Fruit fly (Drosophila melanogaster) whole organism, pupa: ENCODE measurements around the gene CG46523.

Experiments used
- CG10348 ChIP-seq: fragments of 200-800 bp; sonication (Bioruptor generic); IDR thresholded peaks from 2 replicates; pipeline ENCODE4 v1.3.6; 2022; ENCODE audit warnings: missing biosample characterization, missing genetic modification characterization
- CG12605 ChIP-seq: fragments of 200-800 bp; sonication (Bioruptor generic); IDR thresholded peaks from 2 replicates; pipeline ENCODE4 v1.3.6; 2022; ENCODE audit warnings: missing biosample characterization, missing genetic modification characterization
- CG13204 ChIP-seq: fragments of 200-800 bp; sonication (Bioruptor generic); optimal IDR thresholded peaks from 2 replicates; lab custom pipeline; 2018; ENCODE audit warnings: missing biosample characterization, mild to moderate bottlenecking, missing genetic modification characterization, moderate library complexity
- CG14655 ChIP-seq: fragments of 200-800 bp; sonication (Bioruptor generic); optimal IDR thresholded peaks from 3 replicates; lab custom pipeline; 2017; ENCODE audit warnings: mild to moderate bottlenecking, missing biosample characterization, missing genetic modification reagents, missing genetic modification characterization
- CG15710 ChIP-seq: fragments of 200-800 bp; sonication (Bioruptor generic); optimal IDR thresholded peaks from 2 replicates; lab custom pipeline; 2018; ENCODE audit warnings: missing biosample characterization, mild to moderate bottlenecking, missing genetic modification characterization, moderate library complexity
- CG17806 ChIP-seq: fragments of 200-800 bp; sonication (Bioruptor generic); optimal IDR thresholded peaks from 2 replicates; lab custom pipeline; 2018; ENCODE audit warnings: missing biosample characterization, mild to moderate bottlenecking, missing genetic modification characterization, moderate library complexity
- CG32121 ChIP-seq: fragments of 200-800 bp; sonication (Bioruptor generic); IDR thresholded peaks from 2 replicates; pipeline ENCODE4 v1.3.6; 2022; ENCODE audit warnings: missing biosample characterization, missing genetic modification characterization
- CG34367 ChIP-seq: fragments of 200-800 bp; sonication (Bioruptor generic); optimal IDR thresholded peaks from 2 replicates; lab custom pipeline; 2018; ENCODE audit warnings: missing biosample characterization, mild to moderate bottlenecking, missing genetic modification characterization
- CG4496 ChIP-seq: fragments of 200-800 bp; sonication (Bioruptor generic); IDR thresholded peaks from 3 replicates; pipeline ENCODE4 v1.3.6; 2022; ENCODE audit warnings: missing biosample characterization, missing genetic modification characterization
- CG8159 ChIP-seq: fragments of 200-800 bp; sonication (Bioruptor generic); optimal IDR thresholded peaks from 3 replicates; lab custom pipeline; 2018; ENCODE audit warnings: missing biosample characterization, mild to moderate bottlenecking, missing genetic modification characterization, moderate library complexity
- CG8301 ChIP-seq: fragments of 200-800 bp; sonication (Bioruptor generic); optimal IDR thresholded peaks from 2 replicates; lab custom pipeline; 2018; ENCODE audit warnings: missing biosample characterization, mild to moderate bottlenecking, missing genetic modification characterization
- CG9948 ChIP-seq: fragments of 200-800 bp; sonication (Bioruptor generic); optimal IDR thresholded peaks from 2 replicates; lab custom pipeline; 2018; ENCODE audit warnings: missing biosample characterization, mild to moderate bottlenecking, missing genetic modification characterization, moderate library complexity
- D1 ChIP-seq: fragments of 200-800 bp; sonication (Bioruptor generic); optimal IDR thresholded peaks from 2 replicates; lab custom pipeline; 2018; ENCODE audit warnings: missing biosample characterization, mild to moderate bottlenecking, missing genetic modification characterization, moderate library complexity
- EcR ChIP-seq: fragments of 200-800 bp; sonication (Bioruptor generic); optimal IDR thresholded peaks from 3 replicates; lab custom pipeline; 2019; ENCODE audit warnings: missing biosample characterization, missing genetic modification characterization, mild to moderate bottlenecking, moderate library complexity, missing genetic modification reagents
- Ets98B ChIP-seq: fragments of 200-800 bp; sonication (Bioruptor generic); IDR thresholded peaks from 2 replicates; pipeline ENCODE4 v1.3.6; 2022; ENCODE audit warnings: missing biosample characterization, missing genetic modification characterization
- Pif1A ChIP-seq: fragments of 200-800 bp; sonication (Bioruptor generic); optimal IDR thresholded peaks from 3 replicates; lab custom pipeline; 2016; ENCODE audit warnings: missing biosample characterization, missing genetic modification characterization
- Pif1B ChIP-seq: fragments of 200-800 bp; sonication (Bioruptor generic); optimal IDR thresholded peaks from 3 replicates; lab custom pipeline; 2016; ENCODE audit warnings: missing biosample characterization, missing genetic modification characterization
- Snoo ChIP-seq: fragments of 200-800 bp; sonication (Bioruptor generic); optimal IDR thresholded peaks from 3 replicates; lab custom pipeline; 2017; ENCODE audit warnings: missing biosample characterization, mild to moderate bottlenecking, missing genetic modification characterization, inconsistent platforms
- fd96Ca ChIP-seq: fragments of 200-800 bp; sonication (Bioruptor generic); IDR thresholded peaks from 3 replicates; pipeline ENCODE4 v1.3.6; 2022; ENCODE audit warnings: missing biosample characterization, missing genetic modification characterization
- gl ChIP-seq: fragments of 200-800 bp; sonication (Bioruptor generic); optimal IDR thresholded peaks from 2 replicates; lab custom pipeline; 2018; ENCODE audit warnings: missing biosample characterization, mild to moderate bottlenecking, missing genetic modification characterization
- rn ChIP-seq: fragments of 200-800 bp; sonication (Bioruptor generic); IDR thresholded peaks from 2 replicates; pipeline ENCODE4 v1.3.6; 2022; ENCODE audit warnings: missing biosample characterization, missing genetic modification characterization

The CG46523 gene

dm6 chr3L:1967452-1968310 is 28.8 kb upstream of the CG46523 start:
- no peak for TF ChIP-seq fd96Ca (GFP tag; lab: Robert Waterston, UW)
- TF ChIP-seq CG10348, result no peak
- TF ChIP-seq Snoo (tag; lab: Kevin White, UChicago), result no peak
- no peak for TF ChIP-seq gl
- TF ChIP-seq CG14655 (GFP tag; lab: Kevin White, UChicago), result no peak
- TF ChIP-seq CG8159 (tag; lab: Kevin White, UChicago), result no peak
- no peak for TF ChIP-seq EcR (GFP tag; lab: Kevin White, UChicago)
- TF ChIP-seq Pif1B (GFP tag; lab: Kevin White, UChicago), result no peak
- no peak for TF ChIP-seq CG13204 (GFP tag; lab: Kevin White, UChicago)
- TF ChIP-seq CG15710, result no peak
- TF ChIP-seq CG12605 (GFP tag; lab: Robert Waterston, UW), result no peak
- TF ChIP-seq rn (GFP tag; lab: Robert Waterston, UW), result no peak
- TF ChIP-seq CG32121 (GFP tag; lab: Robert Waterston, UW), result no peak
- TF ChIP-seq CG4496 (GFP tag; lab: Robert Waterston, UW), result no peak
- no peak for TF ChIP-seq Ets98B (GFP tag; lab: Robert Waterston, UW)
- no peak for TF ChIP-seq Pif1A (GFP tag; lab: Kevin White, UChicago)
- TF ChIP-seq CG9948 (tag; lab: Kevin White, UChicago), result no peak

- TF ChIP-seq rn (GFP tag; lab: Robert Waterston, UW), result no peak
- TF ChIP-seq CG4496 (GFP tag; lab: Robert Waterston, UW), result no peak
- no peak for TF ChIP-seq CG34367 (tag; lab: Kevin White, UChicago)
- no peak for TF ChIP-seq fd96Ca (GFP tag; lab: Robert Waterston, UW)
- no peak for TF ChIP-seq CG32121 (GFP tag; lab: Robert Waterston, UW)
- no peak for TF ChIP-seq CG10348
- TF ChIP-seq CG13204 (GFP tag; lab: Kevin White, UChicago), result no peak
- TF ChIP-seq gl, result no peak
- TF ChIP-seq CG14655 (GFP tag; lab: Kevin White, UChicago), result no peak
- TF ChIP-seq Snoo (tag; lab: Kevin White, UChicago), result no peak
- no peak for TF ChIP-seq Pif1A (GFP tag; lab: Kevin White, UChicago)
- no peak for TF ChIP-seq CG12605 (GFP tag; lab: Robert Waterston, UW)
- no peak for TF ChIP-seq CG8159 (tag; lab: Kevin White, UChicago)
- no peak for TF ChIP-seq EcR (GFP tag; lab: Kevin White, UChicago)
- no peak for TF ChIP-seq Ets98B (GFP tag; lab: Robert Waterston, UW)
- TF ChIP-seq D1 (tag; lab: Kevin White, UChicago), result no peak
- no peak for TF ChIP-seq CG17806 (tag; lab: Kevin White, UChicago)
Observed at dm6 chr3L:1964599-1965143, 25.8 kb upstream of the CG46523 start.

- TF ChIP-seq gl (no peak), CG12605 (GFP tag; lab: Robert Waterston, UW) (0 out of 2 replicates have a peak, but pooled peaks have one; percentile 51)
Observed at dm6 chr3L:1964099-1964498, 25.2 kb upstream of the CG46523 start, which contains the start of gene mv. TSS of gene mv (minus strand) at chr3L:1964178.

- TF ChIP-seq CG8159 (tag; lab: Kevin White, UChicago) (peak; percentile 89), Snoo (tag; lab: Kevin White, UChicago) (no peak), CG4496 (GFP tag; lab: Robert Waterston, UW) (peak; percentile 99), CG14655 (GFP tag; lab: Kevin White, UChicago) (peak; percentile 97), CG9948 (tag; lab: Kevin White, UChicago) (peak; percentile 87), CG8301 (tag; lab: Kevin White, UChicago) (peak; percentile 95), D1 (tag; lab: Kevin White, UChicago) (no peak), Pif1B (GFP tag; lab: Kevin White, UChicago) (peak; percentile 93), CG13204 (GFP tag; lab: Kevin White, UChicago) (peak; percentile 82), Ets98B (GFP tag; lab: Robert Waterston, UW) (peak; percentile 98), CG17806 (tag; lab: Kevin White, UChicago) (peak; percentile 92), fd96Ca (GFP tag; lab: Robert Waterston, UW) (peak; percentile 98), CG10348 (peak; percentile 91), rn (GFP tag; lab: Robert Waterston, UW) (peak; percentile 95), gl (peak; percentile 86), CG32121 (GFP tag; lab: Robert Waterston, UW) (peak; percentile 97), CG15710 (peak; percentile 93), Pif1A (GFP tag; lab: Kevin White, UChicago) (peak; percentile 95), EcR (GFP tag; lab: Kevin White, UChicago) (no peak), CG34367 (tag; lab: Kevin White, UChicago) (peak; percentile 93), CG12605 (GFP tag; lab: Robert Waterston, UW) (peak; percentile 98)
Observed at dm6 chr3L:1962964-1963363, 24.1 kb upstream of the CG46523 start, which contains the start of gene SCOT. TSS of gene SCOT (plus strand) at chr3L:1963143.

dm6 chr3L:1947463-1948126 is 8.7 kb upstream of the CG46523 start, which contains the start of the genes mu2 and Cnb:
TSS of gene mu2 (minus strand) at chr3L:1947475.
TSS of gene Cnb (plus strand) at chr3L:1947565.
- TF ChIP-seq CG13204 (GFP tag; lab: Kevin White, UChicago) (no peak), fd96Ca (GFP tag; lab: Robert Waterston, UW) (0 out of 3 replicates have a peak, but pooled peaks have one; percentile 40)
